Fruit fly (Drosophila melanogaster) whole organism, embryonic: ENCODE measurements around the gene Sas-6.

Experiments
- CG10209 ChIP-seq: fragments of 200-800 bp; sonication (Bioruptor generic); optimal IDR thresholded peaks from 3 replicates; lab custom pipeline; 2017; ENCODE audit warnings: missing biosample characterization, mild to moderate bottlenecking, missing genetic modification characterization, missing genetic modification reagents
- CG11456 ChIP-seq: fragments of 200-800 bp; sonication (Bioruptor generic); IDR thresholded peaks from 3 replicates; pipeline ENCODE4 v1.3.6; 2022; ENCODE audit warnings: missing biosample characterization, missing genetic modification characterization
- CG13123 ChIP-seq: fragments of 200-800 bp; sonication (Bioruptor generic); optimal IDR thresholded peaks from 2 replicates; lab custom pipeline; 2016; ENCODE audit warnings: missing biosample characterization, missing genetic modification characterization
- CG14710 ChIP-seq: fragments of 200-800 bp; sonication (Bioruptor generic); optimal IDR thresholded peaks from 3 replicates; lab custom pipeline; 2019; ENCODE audit warnings: missing biosample characterization, mild to moderate bottlenecking, missing genetic modification characterization, moderate library complexity
- CG16813 ChIP-seq: fragments of 200-800 bp; sonication (Bioruptor generic); IDR thresholded peaks from 3 replicates; pipeline ENCODE4 v1.3.6; 2022; ENCODE audit warnings: missing biosample characterization, missing genetic modification characterization; ENCODE audit not compliant: partially characterized antibody
- CG16815 ChIP-seq: fragments of 200-800 bp; sonication (Bioruptor generic); optimal IDR thresholded peaks from 3 replicates; lab custom pipeline; 2017; ENCODE audit warnings: missing biosample characterization, mild to moderate bottlenecking, missing genetic modification characterization
- CG3065 ChIP-seq: fragments of 200-800 bp; sonication (Bioruptor generic); optimal IDR thresholded peaks from 2 replicates; lab custom pipeline; 2016; ENCODE audit warnings: missing biosample characterization, missing genetic modification characterization
- CG31441 ChIP-seq: fragments of 200-800 bp; sonication (Bioruptor generic); IDR thresholded peaks from 2 replicates; pipeline ENCODE4 v1.3.6; 2022; ENCODE audit warnings: missing biosample characterization, missing genetic modification characterization
- CG32532 ChIP-seq: fragments of 200-800 bp; sonication (Bioruptor generic); IDR thresholded peaks from 2 replicates; pipeline ENCODE4 v1.3.6; 2022; ENCODE audit warnings: missing biosample characterization, missing genetic modification characterization
- CG34224 ChIP-seq: fragments of 200-800 bp; sonication (Bioruptor generic); IDR thresholded peaks from 3 replicates; pipeline ENCODE4 v1.3.6; 2022; ENCODE audit warnings: missing biosample characterization, missing genetic modification characterization; ENCODE audit not compliant: partially characterized antibody
- CG3726 ChIP-seq: fragments of 200-800 bp; sonication (Bioruptor generic); IDR thresholded peaks from 3 replicates; pipeline ENCODE4, ENCODE4 v1.3.6; 2022; ENCODE audit warnings: missing biosample characterization, missing genetic modification characterization
- CG8944 ChIP-seq: fragments of 200-800 bp; sonication (Bioruptor generic); optimal IDR thresholded peaks from 3 replicates; lab custom pipeline; 2016; ENCODE audit warnings: missing biosample characterization, missing genetic modification characterization
- CG9797 ChIP-seq: fragments of 200-800 bp; sonication (Bioruptor generic); optimal IDR thresholded peaks from 3 replicates; lab custom pipeline; 2018; ENCODE audit warnings: missing biosample characterization, mild to moderate bottlenecking, missing genetic modification characterization
- CrebB ChIP-seq: fragments of 200-800 bp; sonication (Bioruptor generic); optimal IDR thresholded peaks from 3 replicates; lab custom pipeline; 2018; ENCODE audit warnings: missing biosample characterization, mild to moderate bottlenecking, missing genetic modification characterization
- D ChIP-seq, 2 experiments: fragments of 200-800 bp in 1 of 2; fragments of >200 bp in 1 of 2; sonication (Bioruptor generic) in 1 of 2; optimal IDR thresholded peaks; 2 replicates in 1 of 2; 3 replicates in 1 of 2; lab custom pipeline; 2017; ENCODE audit warnings: mild to moderate bottlenecking in 1 of 2, missing biosample characterization in 1 of 2, missing genetic modification characterization in 1 of 2, missing genetic modification reagents in 1 of 2
- Doc3 ChIP-seq: fragments of 200-800 bp; sonication (Bioruptor generic); IDR thresholded peaks from 3 replicates; pipeline ENCODE4 v1.3.6; 2022; ENCODE audit warnings: missing biosample characterization, missing genetic modification characterization; ENCODE audit not compliant: partially characterized antibody
- E2f1 ChIP-seq: fragments of 200-800 bp; sonication (Bioruptor generic); IDR thresholded peaks from 2 replicates; pipeline ENCODE4 v1.3.6; 2022; ENCODE audit warnings: missing biosample characterization, missing genetic modification characterization
- GATAe ChIP-seq: fragments of 200-800 bp; sonication (Bioruptor generic); conservative IDR thresholded peaks from 2 replicates; pipeline ENCODE4 v1.3.6; 2022; ENCODE audit warnings: missing biosample characterization, missing genetic modification characterization
- Hr51 ChIP-seq, 2 experiments: fragments of 200-800 bp; sonication (Bioruptor generic); optimal IDR thresholded peaks; 2 replicates in 1 of 2; 3 replicates in 1 of 2; lab custom pipeline; 2016 to 2018; ENCODE audit warnings: missing biosample characterization in 2 of 2, missing genetic modification characterization in 2 of 2, mild to moderate bottlenecking in 1 of 2, moderate library complexity in 1 of 2
- Nf-YC ChIP-seq: fragments of 200-800 bp; optimal IDR thresholded peaks from 3 replicates; lab custom pipeline; 2019; ENCODE audit warnings: missing biosample characterization, mild to moderate bottlenecking, missing genetic modification characterization, moderate library complexity
- Opbp ChIP-seq: fragments of 200-800 bp; sonication (Bioruptor generic); IDR thresholded peaks from 3 replicates; pipeline ENCODE4 v1.3.6; 2022; ENCODE audit warnings: missing biosample characterization, missing genetic modification characterization; ENCODE audit not compliant: partially characterized antibody
- Ptx1 ChIP-seq: fragments of 200-800 bp; sonication (Bioruptor generic); IDR thresholded peaks from 2 replicates; pipeline ENCODE4 v1.3.6; 2022; ENCODE audit warnings: missing biosample characterization, missing genetic modification characterization
- Sox100B ChIP-seq: fragments of 200-800 bp; sonication (Bioruptor generic); optimal IDR thresholded peaks from 3 replicates; lab custom pipeline; 2018; ENCODE audit warnings: missing biosample characterization, mild to moderate bottlenecking, missing genetic modification characterization
- Stat92E ChIP-seq, 3 experiments: fragments of >200 bp in 2 of 3; fragments of 200-800 bp in 1 of 3; sonication (Bioruptor generic) in 1 of 3; optimal IDR thresholded peaks; 2 replicates each; lab custom pipeline; 2017 to 2019; ENCODE audit warnings: missing biosample characterization in 3 of 3, missing genetic modification characterization in 3 of 3, mild to moderate bottlenecking in 1 of 3, moderate library complexity in 1 of 3
- Tbp ChIP-seq: fragments of >200 bp; optimal IDR thresholded peaks from 2 replicates; lab custom pipeline; 2018; ENCODE audit warnings: missing biosample characterization, missing genetic modification characterization
- aop ChIP-seq: fragments of 200-800 bp; sonication (Bioruptor generic); IDR thresholded peaks from 2 replicates; pipeline ENCODE4 v1.3.6; 2022; ENCODE audit warnings: missing biosample characterization, missing genetic modification characterization
- bab2 ChIP-seq: fragments of 200-800 bp; sonication (Bioruptor generic); optimal IDR thresholded peaks from 2 replicates; lab custom pipeline; 2016; ENCODE audit warnings: missing biosample characterization, missing genetic modification characterization
- bsh ChIP-seq, 2 experiments: fragments of 200-800 bp; sonication (Bioruptor generic); optimal IDR thresholded peaks; 2 replicates each; lab custom pipeline; 2017 to 2018; ENCODE audit warnings: mild to moderate bottlenecking in 2 of 2, missing biosample characterization in 2 of 2, missing genetic modification characterization in 2 of 2, moderate library complexity in 1 of 2
- caup ChIP-seq: fragments of 200-800 bp; sonication (Bioruptor generic); optimal IDR thresholded peaks from 3 replicates; lab custom pipeline; 2017; ENCODE audit warnings: missing biosample characterization, mild to moderate bottlenecking, missing genetic modification characterization, moderate library complexity; ENCODE audit not compliant: severe bottlenecking
- cg ChIP-seq: fragments of 200-800 bp; sonication (Bioruptor generic); optimal IDR thresholded peaks from 3 replicates; lab custom pipeline; 2019; ENCODE audit warnings: missing biosample characterization, mild to moderate bottlenecking, missing genetic modification characterization, moderate library complexity
- chm ChIP-seq: fragments of 200-800 bp; sonication (Bioruptor generic); IDR thresholded peaks from 2 replicates; pipeline ENCODE4 v1.3.6; 2022; ENCODE audit warnings: missing biosample characterization, missing genetic modification characterization
- corto ChIP-seq: fragments of 200-800 bp; sonication (Bioruptor generic); optimal IDR thresholded peaks from 2 replicates; lab custom pipeline; 2016; ENCODE audit warnings: missing biosample characterization, mild to moderate bottlenecking, missing genetic modification characterization, moderate library complexity
- croc ChIP-seq: fragments of 200-800 bp; sonication (Bioruptor generic); conservative IDR thresholded peaks from 3 replicates; pipeline ENCODE4 v1.3.6; 2022; ENCODE audit warnings: missing biosample characterization, missing genetic modification characterization
- crol ChIP-seq: fragments of 200-800 bp; sonication (Bioruptor generic); IDR thresholded peaks from 2 replicates; pipeline ENCODE4 v1.3.6; 2022; ENCODE audit warnings: missing biosample characterization, missing genetic modification characterization
- emc ChIP-seq: fragments of 200-800 bp; sonication (Bioruptor generic); optimal IDR thresholded peaks from 2 replicates; lab custom pipeline; 2016; ENCODE audit warnings: missing biosample characterization, missing genetic modification characterization
- esg ChIP-seq: fragments of 200-800 bp; sonication (Bioruptor generic); conservative IDR thresholded peaks from 2 replicates; pipeline ENCODE4 v1.3.6; 2022; ENCODE audit warnings: missing biosample characterization, missing genetic modification characterization
- eve ChIP-seq, 2 experiments: fragments of >200 bp; optimal IDR thresholded peaks; 2 replicates each; lab custom pipeline; 2017; ENCODE audit warnings: missing biosample characterization in 2 of 2, missing genetic modification characterization in 2 of 2
- gro ChIP-seq: fragments of 200-800 bp; sonication (Bioruptor generic); optimal IDR thresholded peaks from 2 replicates; lab custom pipeline; 2016; ENCODE audit warnings: missing biosample characterization, missing genetic modification characterization
- hbn ChIP-seq: fragments of 200-800 bp; sonication (Bioruptor generic); IDR thresholded peaks from 2 replicates; pipeline ENCODE4 v1.3.6; 2022; ENCODE audit warnings: missing biosample characterization, missing genetic modification characterization; ENCODE audit not compliant: partially characterized antibody
- jing ChIP-seq: fragments of 200-800 bp; sonication (Bioruptor generic); optimal IDR thresholded peaks from 2 replicates; lab custom pipeline; 2018; ENCODE audit warnings: missing biosample characterization, mild to moderate bottlenecking, missing genetic modification characterization
- otp ChIP-seq: fragments of 200-800 bp; sonication (Bioruptor generic); IDR thresholded peaks from 3 replicates; pipeline ENCODE4, ENCODE4 v1.3.6; 2022; ENCODE audit warnings: missing biosample characterization, missing genetic modification characterization
- schlank ChIP-seq: fragments of 200-800 bp; sonication (Bioruptor generic); optimal IDR thresholded peaks from 2 replicates; lab custom pipeline; 2018; ENCODE audit warnings: missing biosample characterization, mild to moderate bottlenecking, missing genetic modification characterization
- seq ChIP-seq: fragments of 200-800 bp; sonication (Bioruptor generic); IDR thresholded peaks from 2 replicates; pipeline ENCODE4 v1.3.6; 2022; ENCODE audit warnings: missing biosample characterization, missing genetic modification characterization
- sim ChIP-seq: fragments of 200-800 bp; sonication (Bioruptor generic); IDR thresholded peaks from 2 replicates; pipeline ENCODE4 v1.3.6; 2022; ENCODE audit warnings: missing biosample characterization, missing genetic modification characterization
- sob ChIP-seq: fragments of 200-800 bp; sonication (Bioruptor generic); IDR thresholded peaks from 2 replicates; pipeline ENCODE4 v1.3.6; 2022; ENCODE audit warnings: missing biosample characterization, missing genetic modification characterization
- vfl ChIP-seq: fragments of 200-800 bp; sonication (Bioruptor generic); optimal IDR thresholded peaks from 2 replicates; lab custom pipeline; 2016; ENCODE audit warnings: missing biosample characterization, missing genetic modification characterization
- vnd ChIP-seq: fragments of 200-800 bp; sonication (Bioruptor generic); IDR thresholded peaks from 3 replicates; pipeline ENCODE4 v1.3.6; 2022; ENCODE audit warnings: missing biosample characterization, missing genetic modification characterization; ENCODE audit not compliant: partially characterized antibody

The Sas-6 gene

DNA sequence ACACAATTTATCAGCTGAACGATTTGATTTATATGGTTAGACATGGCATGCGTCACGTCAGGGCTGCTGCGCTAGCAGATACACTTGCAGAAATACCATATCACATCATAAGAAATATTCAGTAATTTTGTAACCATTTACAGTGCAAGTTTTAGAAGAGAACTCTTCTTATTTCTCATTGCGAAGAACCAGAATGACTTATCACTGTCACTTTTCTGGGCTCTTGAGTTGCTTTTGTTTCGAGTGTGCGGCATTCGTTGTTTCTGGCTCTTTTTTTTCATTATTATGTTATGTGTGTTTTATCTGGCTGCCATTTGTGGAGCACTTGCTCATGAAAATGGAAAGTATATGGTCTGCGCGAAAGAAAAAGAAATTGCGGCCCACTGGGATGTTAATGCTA lies 13.1 kb upstream of the Sas-6 start (continued):
- TF ChIP-seq CrebB (no peak), Hr51 (GFP tag; optimal IDR thresholded peaks at IDR 0.05; lab: Kevin White, UChicago) (peak in 1 of 2 experiments; percentile 16), eve (GFP tag; optimal IDR thresholded peaks at IDR 0.05; lab: Kevin White, UChicago) (no peak), bsh (GFP tag; optimal IDR thresholded peaks at IDR 0.05; lab: Kevin White, UChicago) (peak in 1 of 2 experiments; percentile 34)

DNA sequence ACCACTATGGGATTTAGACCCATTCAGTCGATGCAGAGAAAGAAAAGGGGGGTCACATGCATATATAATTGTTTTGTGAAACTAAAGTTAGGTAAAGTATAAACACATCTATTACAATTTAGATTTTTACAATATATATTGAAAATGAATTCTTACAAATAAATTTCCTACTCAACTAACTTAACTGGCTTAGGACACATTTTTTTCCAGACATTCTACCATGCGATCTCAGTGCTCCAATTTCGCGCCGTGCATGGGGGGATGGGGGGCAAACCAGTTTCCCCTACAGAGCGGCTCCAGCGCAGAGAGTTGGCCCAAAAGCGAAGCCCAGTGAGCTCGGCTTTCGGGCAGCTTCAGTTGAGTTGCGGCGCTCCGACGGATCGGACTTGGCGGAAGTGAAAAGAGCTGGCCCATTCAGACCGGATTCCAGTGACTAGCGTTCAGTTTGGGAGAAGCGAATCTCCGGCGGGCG lies 12.0 kb upstream of the Sas-6 start, which contains the start of gene CG7896:
TSS of gene CG7896 (plus strand) at position 354 of the 472 bp plus-strand sequence.
- TF ChIP-seq CG11456 (GFP tag; lab: Robert Waterston, UW) (peak; percentile 76; the same call in 1 of the 3 replicates), CG13123 (GFP tag; lab: Kevin White, UChicago) (peak; percentile 4), bab2 (GFP tag; lab: Kevin White, UChicago) (peak; percentile 20), aop (GFP tag; lab: Robert Waterston, UW) (no peak), hbn (GFP tag; lab: Robert Waterston, UW) (no peak), schlank (tag; lab: Kevin White, UChicago) (no peak), CG32532 (GFP tag; lab: Robert Waterston, UW) (peak; percentile 84), croc (GFP tag; lab: Robert Waterston, UW) (peak; percentile 76), sob (peak; percentile 70), CG9797 (GFP tag; lab: Kevin White, UChicago) (no peak), Doc3 (GFP tag; lab: Robert Waterston, UW) (0 out of 3 replicates have a peak, but pooled peaks have one; percentile 9), cg (GFP tag; lab: Kevin White, UChicago) (no peak), chm (GFP tag; lab: Robert Waterston, UW) (no peak), CG14710 (tag; lab: Kevin White, UChicago) (peak; percentile 59), GATAe (GFP tag; lab: Robert Waterston, UW) (peak; percentile 37), Ptx1 (GFP tag; lab: Robert Waterston, UW) (peak; percentile 88), CG34224 (GFP tag; lab: Robert Waterston, UW) (no peak), CG3065 (no peak), E2f1 (GFP tag; lab: Robert Waterston, UW) (peak; percentile 76), jing (GFP tag; lab: Kevin White, UChicago) (peak; percentile 8), CG10209 (peak; percentile 64), esg (GFP tag; lab: Robert Waterston, UW) (peak; percentile 69), emc (GFP tag; lab: Kevin White, UChicago) (no peak), CG8944 (GFP tag; lab: Kevin White, UChicago) (no peak), CG16813 (no peak), vfl (GFP tag; lab: Kevin White, UChicago) (no peak), caup (GFP tag; lab: Kevin White, UChicago) (peak; percentile 67), otp (GFP tag; lab: Robert Waterston, UW) (peak; percentile 59; the same call in 1 of the 3 replicates), Stat92E (GFP tag; optimal IDR thresholded peaks at IDR 0.05; lab: Kevin White, UChicago) (peak in 1 of 3 experiments; percentile 13), corto (peak; percentile 91), CG3726 (peak; percentile 74; the same call in 2 of the 3 replicates), vnd (GFP tag; lab: Robert Waterston, UW) (no peak), Nf-YC (tag; lab: Kevin White, UChicago) (peak; percentile 70), crol (GFP tag; lab: Robert Waterston, UW) (0 out of 2 replicates have a peak, but pooled peaks have one; percentile 28), sim (no peak), Sox100B (GFP tag; lab: Kevin White, UChicago) (peak; percentile 75), Tbp (GFP tag; lab: Kevin White, UChicago) (no peak), CG31441 (GFP tag; lab: Robert Waterston, UW) (peak; percentile 84), D (optimal IDR thresholded peaks at IDR 0.05; lab: Kevin White, UChicago) (no peak), D (GFP tag; optimal IDR thresholded peaks at IDR 0.05; lab: Kevin White, UChicago) (peak; percentile 43), Opbp (GFP tag; lab: Robert Waterston, UW) (no peak; the same call in 2 of the 3 replicates), CG16815 (peak; percentile 21), gro (no peak), seq (GFP tag; lab: Robert Waterston, UW) (peak; percentile 75)
